Worm (Caenorhabditis elegans) whole organism, late embryonic: ENCODE data around the gene pgp-8.

Experiments
- hlh-30 ChIP-seq: sonication (generic microtip); optimal IDR thresholded peaks from 2 replicates; lab custom pipeline; 2017; ENCODE audit warnings: antibody characterized with exemption, missing genetic modification characterization, missing compliant biosample characterization; ENCODE audit not compliant: insufficient read depth
- pros-1 ChIP-seq: fragments of 150-350 bp; optimal IDR thresholded peaks from 2 replicates; lab custom pipeline; 2014; ENCODE audit warnings: missing biosample characterization, missing genetic modification reagents, missing genetic modification characterization
- rnt-1 ChIP-seq: sonication (generic microtip); optimal IDR thresholded peaks from 2 replicates; lab custom pipeline; 2016; ENCODE audit warnings: missing genetic modification characterization, missing compliant biosample characterization

- no peak for TF ChIP-seq rnt-1 (tag; lab: Kevin White, UChicago)
- TF ChIP-seq pros-1 (tag; lab: Kevin White, UChicago), result no peak
- no peak for TF ChIP-seq hlh-30 (tag; lab: Kevin White, UChicago)
Measured at ce11 chrX:10851735-10852134, 12.5 kb downstream of the pgp-8 start.
